Fruit fly (Drosophila melanogaster) whole organism, adult: ENCODE data around the gene CG16798.

ENCODE experiments used
- CG11617 ChIP-seq: fragments of 200-800 bp; sonication (Bioruptor generic); optimal IDR thresholded peaks from 2 replicates; lab custom pipeline; 2017; ENCODE audit warnings: mild to moderate bottlenecking, missing biosample characterization, missing genetic modification reagents, missing genetic modification characterization
- CG12768 ChIP-seq: fragments of 200-800 bp; sonication (Bioruptor generic); optimal IDR thresholded peaks from 2 replicates; lab custom pipeline; 2017; ENCODE audit warnings: missing biosample characterization, missing genetic modification characterization, mild to moderate bottlenecking, moderate library complexity, missing genetic modification reagents
- CG14711 ChIP-seq: fragments of 200-800 bp; sonication (Bioruptor generic); optimal IDR thresholded peaks from 2 replicates; lab custom pipeline; 2018; ENCODE audit warnings: missing biosample characterization, mild to moderate bottlenecking, missing genetic modification characterization, moderate library complexity
- CG1620 ChIP-seq: fragments of 200-800 bp; sonication (Bioruptor generic); optimal IDR thresholded peaks from 2 replicates; lab custom pipeline; 2016; ENCODE audit warnings: missing biosample characterization, missing genetic modification characterization
- CG33017 ChIP-seq: fragments of 200-800 bp; sonication (Bioruptor generic); optimal IDR thresholded peaks from 2 replicates; lab custom pipeline; 2018; ENCODE audit warnings: missing biosample characterization, mild to moderate bottlenecking, missing genetic modification characterization, moderate library complexity
- CG5204 ChIP-seq: fragments of 200-800 bp; sonication (Bioruptor generic); optimal IDR thresholded peaks from 2 replicates; lab custom pipeline; 2016; ENCODE audit warnings: missing biosample characterization, missing genetic modification characterization
- CG7045 ChIP-seq: fragments of 200-800 bp; sonication (Bioruptor generic); optimal IDR thresholded peaks from 2 replicates; lab custom pipeline; 2017; ENCODE audit warnings: missing biosample characterization, mild to moderate bottlenecking, missing genetic modification characterization
- CG7101 ChIP-seq: fragments of 200-800 bp; sonication (Bioruptor generic); optimal IDR thresholded peaks from 2 replicates; lab custom pipeline; 2018; ENCODE audit warnings: missing biosample characterization, mild to moderate bottlenecking, missing genetic modification characterization, moderate library complexity
- Clk ChIP-seq: fragments of 200-800 bp; sonication (Bioruptor generic); optimal IDR thresholded peaks from 2 replicates; lab custom pipeline; 2017; ENCODE audit warnings: missing biosample characterization, missing genetic modification characterization
- Crg-1 ChIP-seq: fragments of 200-800 bp; sonication (Bioruptor generic); optimal IDR thresholded peaks from 2 replicates; lab custom pipeline; 2016; ENCODE audit warnings: missing biosample characterization, missing genetic modification characterization
- Hr96 ChIP-seq: fragments of 200-800 bp; sonication (Bioruptor generic); optimal IDR thresholded peaks from 2 replicates; lab custom pipeline; 2016; ENCODE audit warnings: missing biosample characterization, missing genetic modification characterization
- Mnt ChIP-seq: fragments of 200-800 bp; sonication (Bioruptor generic); optimal IDR thresholded peaks from 2 replicates; lab custom pipeline; 2016; ENCODE audit warnings: missing biosample characterization, mild to moderate bottlenecking, missing genetic modification characterization
- bab1 ChIP-seq: fragments of 200-800 bp; sonication (Bioruptor generic); optimal IDR thresholded peaks from 3 replicates; lab custom pipeline; 2019; ENCODE audit warnings: missing biosample characterization, mild to moderate bottlenecking, missing genetic modification characterization, moderate library complexity
- cic ChIP-seq: fragments of 200-800 bp; sonication (Bioruptor generic); optimal IDR thresholded peaks from 2 replicates; lab custom pipeline; 2017; ENCODE audit warnings: missing biosample characterization, mild to moderate bottlenecking, missing genetic modification characterization, moderate library complexity
- cnc ChIP-seq, 2 experiments: fragments of >200 bp; optimal IDR thresholded peaks; 2 replicates each; lab custom pipeline; 2017
- kay ChIP-seq: fragments of 200-800 bp; sonication (Bioruptor generic); peaks from one replicate; lab custom pipeline; 2016; ENCODE audit warnings: missing biosample characterization, missing genetic modification characterization, borderline replicate concordance
- ovo ChIP-seq: fragments of 200-800 bp; sonication (Bioruptor generic); optimal IDR thresholded peaks from 2 replicates; lab custom pipeline; 2016; ENCODE audit warnings: missing biosample characterization, missing genetic modification characterization
- pad ChIP-seq: fragments of 200-800 bp; sonication (Bioruptor generic); optimal IDR thresholded peaks from 3 replicates; lab custom pipeline; 2017; ENCODE audit warnings: missing biosample characterization, missing genetic modification characterization, mild to moderate bottlenecking, moderate library complexity, missing genetic modification reagents
- tj ChIP-seq: fragments of 200-800 bp; sonication (Bioruptor generic); optimal IDR thresholded peaks from 3 replicates; lab custom pipeline; 2017; ENCODE audit warnings: missing biosample characterization, mild to moderate bottlenecking, missing genetic modification characterization, moderate library complexity
- toe ChIP-seq: fragments of 200-800 bp; sonication (Bioruptor generic); optimal IDR thresholded peaks from 2 replicates; lab custom pipeline; 2016; ENCODE audit warnings: missing biosample characterization, missing genetic modification characterization

The CG16798 gene

DNA sequence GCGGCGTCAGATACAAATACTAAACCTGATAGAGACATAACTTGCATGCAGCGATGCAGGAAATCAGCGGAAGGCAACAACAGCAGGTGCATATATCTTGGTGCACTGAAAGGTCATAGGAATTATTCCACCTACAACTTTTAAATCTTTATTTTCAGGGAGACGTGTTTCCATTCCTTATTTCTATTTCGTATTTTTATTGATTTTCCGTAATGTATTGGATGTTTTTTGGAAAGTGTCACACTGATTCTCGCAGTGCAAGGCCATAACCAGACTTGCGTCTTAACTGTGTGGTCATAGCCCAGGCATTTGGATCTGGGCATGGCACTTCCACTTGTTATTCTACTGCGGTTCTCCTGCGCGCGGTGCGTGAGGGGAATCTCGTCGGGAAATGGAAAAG, 10.7 kb downstream of the CG16798 start:
- no peak for TF ChIP-seq Mnt (GFP tag; lab: Kevin White, UChicago)
- no peak for TF ChIP-seq CG14711 (tag; lab: Kevin White, UChicago)
- no peak for TF ChIP-seq toe
- TF ChIP-seq CG5204 (GFP tag; lab: Kevin White, UChicago) = no peak
- no peak for TF ChIP-seq CG1620 (GFP tag; lab: Kevin White, UChicago)
- no peak for TF ChIP-seq ovo (GFP tag; lab: Kevin White, UChicago)
- no peak for TF ChIP-seq CG33017 (tag; lab: Kevin White, UChicago)
- TF ChIP-seq cic (GFP tag; lab: Kevin White, UChicago) = no peak
- TF ChIP-seq CG7045 = no peak

DNA sequence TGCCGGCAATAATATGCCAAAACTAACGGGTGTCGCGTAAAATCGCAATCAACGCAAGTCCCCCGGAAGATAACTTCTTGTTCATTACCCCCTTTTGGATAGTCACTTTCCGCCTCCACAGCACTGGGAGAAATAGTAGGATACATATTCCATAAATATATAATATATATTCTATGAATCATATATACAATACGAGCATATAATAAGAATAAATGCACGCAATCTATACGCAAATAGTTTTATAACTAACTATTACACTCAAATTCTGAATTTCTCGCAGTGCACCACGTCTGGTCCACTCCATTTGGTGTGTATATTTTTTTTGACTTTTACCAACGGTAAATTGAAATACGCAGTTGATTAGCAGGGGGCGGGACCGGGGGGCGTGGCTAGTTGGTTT, 12.0 kb downstream of the CG16798 start:
- TF ChIP-seq ovo (GFP tag; lab: Kevin White, UChicago) = no peak
- TF ChIP-seq toe = no peak
- TF ChIP-seq CG5204 (GFP tag; lab: Kevin White, UChicago) = no peak
- TF ChIP-seq cnc (optimal IDR thresholded peaks at IDR 0.05; lab: Kevin White, UChicago) = no peak
- no peak for TF ChIP-seq CG7101 (tag; lab: Kevin White, UChicago)
- TF ChIP-seq tj (GFP tag; lab: Kevin White, UChicago) = no peak
- TF ChIP-seq Crg-1 (GFP tag; lab: Kevin White, UChicago) = no peak
- TF ChIP-seq Mnt (GFP tag; lab: Kevin White, UChicago) = no peak
- no peak for TF ChIP-seq CG11617 (GFP tag; lab: Kevin White, UChicago)
- no peak for TF ChIP-seq Hr96
- no peak for TF ChIP-seq CG12768 (GFP tag; lab: Kevin White, UChicago)
- TF ChIP-seq CG14711 (tag; lab: Kevin White, UChicago) = no peak
- TF ChIP-seq cic (GFP tag; lab: Kevin White, UChicago) = no peak

DNA sequence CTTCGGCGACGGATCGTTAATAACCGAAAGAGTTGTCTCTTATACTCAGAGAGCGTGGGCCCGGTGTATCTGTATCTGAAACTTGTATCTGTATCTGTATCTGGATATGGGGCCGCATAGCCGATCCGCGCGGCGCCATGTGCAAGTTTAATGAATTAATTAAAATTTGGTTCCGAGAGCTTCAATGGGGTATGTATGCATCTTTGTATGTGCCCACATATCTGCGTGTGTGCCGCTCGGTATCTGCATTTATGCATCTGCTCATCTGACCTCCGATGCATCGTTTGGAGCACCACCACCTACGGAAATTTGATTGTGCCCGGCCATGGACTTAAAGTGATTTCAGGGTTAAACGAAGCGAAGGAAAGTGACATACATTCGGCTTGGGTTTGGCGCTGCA, 29.4 kb downstream of the CG16798 start:
- TF ChIP-seq CG33017 (tag; lab: Kevin White, UChicago) (no peak), CG11617 (GFP tag; lab: Kevin White, UChicago) (no peak), CG1620 (GFP tag; lab: Kevin White, UChicago) (no peak)

dm6 chr2L:20352200-20352599, 30.0 kb downstream of the CG16798 start:
- TF ChIP-seq ovo (GFP tag; lab: Kevin White, UChicago) (no peak), tj (GFP tag; lab: Kevin White, UChicago) (no peak), CG14711 (tag; lab: Kevin White, UChicago) (no peak), Hr96 (no peak), Crg-1 (GFP tag; lab: Kevin White, UChicago) (no peak), CG7101 (tag; lab: Kevin White, UChicago) (no peak), toe (no peak), cnc (optimal IDR thresholded peaks at IDR 0.05; lab: Kevin White, UChicago) (no peak), CG7045 (no peak), pad (no peak), Mnt (GFP tag; lab: Kevin White, UChicago) (no peak), Clk (GFP tag; lab: Kevin White, UChicago) (no peak), cic (GFP tag; lab: Kevin White, UChicago) (no peak), CG5204 (GFP tag; lab: Kevin White, UChicago) (no peak), CG11617 (GFP tag; lab: Kevin White, UChicago) (no peak), kay (GFP tag; lab: Kevin White, UChicago) (no peak), bab1 (GFP tag; lab: Kevin White, UChicago) (no peak), CG33017 (tag; lab: Kevin White, UChicago) (no peak)

DNA sequence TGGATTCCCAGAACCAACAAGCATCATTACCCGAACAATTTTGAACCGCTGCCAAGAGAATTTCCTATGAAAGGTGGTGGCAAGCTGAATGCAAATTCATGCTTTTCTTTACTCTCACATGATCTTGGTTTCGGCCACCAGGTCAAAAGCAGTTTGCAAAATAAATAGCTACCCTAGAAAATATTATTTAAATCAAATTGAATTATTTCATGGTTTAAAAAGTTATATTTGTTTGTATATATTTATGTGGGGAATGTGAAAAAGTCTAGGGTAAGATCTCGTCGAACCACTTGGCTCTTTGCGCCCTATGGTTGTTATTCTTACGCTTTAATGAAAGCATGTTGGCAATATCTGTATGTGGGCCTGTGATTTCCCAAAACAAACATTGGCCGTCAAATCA, 30.4 kb downstream of the CG16798 start:
- TF ChIP-seq kay (GFP tag; lab: Kevin White, UChicago) (no peak), CG33017 (tag; lab: Kevin White, UChicago) (no peak), cnc (optimal IDR thresholded peaks at IDR 0.05; lab: Kevin White, UChicago) (no peak), Crg-1 (GFP tag; lab: Kevin White, UChicago) (no peak), pad (no peak), Mnt (GFP tag; lab: Kevin White, UChicago) (no peak), tj (GFP tag; lab: Kevin White, UChicago) (no peak), Hr96 (no peak), ovo (GFP tag; lab: Kevin White, UChicago) (no peak), CG11617 (GFP tag; lab: Kevin White, UChicago) (no peak), CG5204 (GFP tag; lab: Kevin White, UChicago) (no peak), toe (no peak), CG1620 (GFP tag; lab: Kevin White, UChicago) (no peak), Clk (GFP tag; lab: Kevin White, UChicago) (no peak), cic (GFP tag; lab: Kevin White, UChicago) (no peak), CG7045 (no peak), CG14711 (tag; lab: Kevin White, UChicago) (no peak), CG12768 (GFP tag; lab: Kevin White, UChicago) (no peak), CG7101 (tag; lab: Kevin White, UChicago) (no peak)

- no peak for TF ChIP-seq cnc (optimal IDR thresholded peaks at IDR 0.05; lab: Kevin White, UChicago)
- peak; percentile 23 for TF ChIP-seq cic (GFP tag; lab: Kevin White, UChicago)
- TF ChIP-seq kay (GFP tag; lab: Kevin White, UChicago) = peak; percentile 96
- peak; percentile 35 for TF ChIP-seq Clk (GFP tag; lab: Kevin White, UChicago)
- peak; percentile 75 for TF ChIP-seq CG5204 (GFP tag; lab: Kevin White, UChicago)
- TF ChIP-seq CG7101 (tag; lab: Kevin White, UChicago) = peak; percentile 60
- peak; percentile 96 for TF ChIP-seq Mnt (GFP tag; lab: Kevin White, UChicago)
- TF ChIP-seq bab1 (GFP tag; lab: Kevin White, UChicago) = peak; percentile 32
- peak; percentile 76 for TF ChIP-seq CG1620 (GFP tag; lab: Kevin White, UChicago)
- peak; percentile 70 for TF ChIP-seq CG11617 (GFP tag; lab: Kevin White, UChicago)
- TF ChIP-seq CG14711 (tag; lab: Kevin White, UChicago) = peak; percentile 52
- peak; percentile 80 for TF ChIP-seq toe
- peak; percentile 51 for TF ChIP-seq pad
- peak; percentile 43 for TF ChIP-seq CG7045
- TF ChIP-seq Hr96 = peak; percentile 70
- TF ChIP-seq Crg-1 (GFP tag; lab: Kevin White, UChicago) = peak; percentile 57
- TF ChIP-seq CG33017 (tag; lab: Kevin White, UChicago) = no peak
- peak; percentile 38 for TF ChIP-seq tj (GFP tag; lab: Kevin White, UChicago)
- peak; percentile 16 for TF ChIP-seq ovo (GFP tag; lab: Kevin White, UChicago)
- peak; percentile 56 for TF ChIP-seq CG12768 (GFP tag; lab: Kevin White, UChicago)
These were observed 32.3 kb downstream of the CG16798 start, which contains the start of the genes La and RtGEF for dm6 chr2L:20349671-20350539. La (minus strand) TSS chr2L:20350012. RtGEF (plus strand) TSS chr2L:20350434.
